Fruit fly (Drosophila melanogaster): ENCODE data around the gene CG12637.

Gene CG12637

dm6 chrX:10628874-10629273 lies 44.4 kb downstream of the CG12637 start (continued):
- no peak for TF ChIP-seq sc (optimal IDR thresholded peaks at IDR 0.05)
- no peak for TF ChIP-seq sc (GFP tag; optimal IDR thresholded peaks at IDR 0.05)
- no peak for TF ChIP-seq cato (GFP tag; optimal IDR thresholded peaks at IDR 0.05; ENCODE audit: borderline replicate concordance)
- TF ChIP-seq Poxn (GFP tag; IDR thresholded peaks at IDR 0.05): no peak
- no peak for TF ChIP-seq so (GFP tag; IDR thresholded peaks at IDR 0.05)
- no peak for TF ChIP-seq CG4328 (GFP tag; optimal IDR thresholded peaks at IDR 0.05)
- no peak for TF ChIP-seq CG16863 (GFP tag; optimal IDR thresholded peaks at IDR 0.05)
- TF ChIP-seq Side (GFP tag; optimal IDR thresholded peaks at IDR 0.05): peak; percentile 10
- TF ChIP-seq CG10209 (GFP tag; optimal IDR thresholded peaks at IDR 0.05): peak; percentile 30
- TF ChIP-seq nerfin-1 (tag; optimal IDR thresholded peaks at IDR 0.05): no peak
- TF ChIP-seq CG17912 (GFP tag; optimal IDR thresholded peaks at IDR 0.05): no peak
- TF ChIP-seq C15 (GFP tag; IDR thresholded peaks at IDR 0.05): no peak
- peak; percentile 50 for TF ChIP-seq dmrt11E (tag; optimal IDR thresholded peaks at IDR 0.05)
- TF ChIP-seq CG9727 (GFP tag; optimal IDR thresholded peaks at IDR 0.05): peak; percentile 69
- no peak for TF ChIP-seq CG2129 (GFP tag; IDR thresholded peaks at IDR 0.05; ENCODE audit: partially characterized antibody)
- TF ChIP-seq Atf-2 (GFP tag; optimal IDR thresholded peaks at IDR 0.05): peak; percentile 16
- no peak for TF ChIP-seq CG15696 (tag; optimal IDR thresholded peaks at IDR 0.05)
- TF ChIP-seq CG34224 (GFP tag; IDR thresholded peaks at IDR 0.05; ENCODE audit: partially characterized antibody): no peak
- no peak for TF ChIP-seq zen2 (GFP tag; IDR thresholded peaks at IDR 0.05; ENCODE audit: partially characterized antibody)
- no peak for TF ChIP-seq D19B (GFP tag; optimal IDR thresholded peaks at IDR 0.05)
- peak; percentile 9 for TF ChIP-seq CG5180 (GFP tag; optimal IDR thresholded peaks at IDR 0.05)
- TF ChIP-seq ro (GFP tag; IDR thresholded peaks at IDR 0.05): no peak
- no peak for TF ChIP-seq CG12071 (GFP tag; optimal IDR thresholded peaks at IDR 0.05)
- peak; percentile 77 for TF ChIP-seq CG2120 (GFP tag; optimal IDR thresholded peaks at IDR 0.05)
- TF ChIP-seq lab (GFP tag; optimal IDR thresholded peaks at IDR 0.05): peak; percentile 75
- no peak for TF ChIP-seq Dll (GFP tag; IDR thresholded peaks at IDR 0.05; ENCODE audit: partially characterized antibody)
- TF ChIP-seq CG17612 (GFP tag; IDR thresholded peaks at IDR 0.05): no peak
- TF ChIP-seq insv (GFP tag; optimal IDR thresholded peaks at IDR 0.05): no peak
- TF ChIP-seq Stat92E (GFP tag; optimal IDR thresholded peaks at IDR 0.05): no peak
- no peak for TF ChIP-seq hth (optimal IDR thresholded peaks at IDR 0.05)
- TF ChIP-seq MESR4 (GFP tag; optimal IDR thresholded peaks at IDR 0.05): no peak
- TF ChIP-seq sisA (GFP tag; IDR thresholded peaks at IDR 0.05): no peak
- peak; percentile 1 for TF ChIP-seq CG4820 (GFP tag; optimal IDR thresholded peaks at IDR 0.05)
- TF ChIP-seq Kr (GFP tag; optimal IDR thresholded peaks at IDR 0.05): no peak
- peak; percentile 56 for TF ChIP-seq Sox100B (GFP tag; optimal IDR thresholded peaks at IDR 0.05)
- TF ChIP-seq ATbp (GFP tag; optimal IDR thresholded peaks at IDR 0.05): no peak
- no peak for TF ChIP-seq ssp (GFP tag; IDR thresholded peaks at IDR 0.05)
- TF ChIP-seq bbx (GFP tag; IDR thresholded peaks at IDR 0.05; ENCODE audit: partially characterized antibody): no peak
- peak; percentile 62 for TF ChIP-seq CG3281 (GFP tag; optimal IDR thresholded peaks at IDR 0.05)
- TF ChIP-seq CkIIα-i1 (GFP tag; IDR thresholded peaks at IDR 0.05): no peak
- no peak for TF ChIP-seq pan (optimal IDR thresholded peaks at IDR 0.05)
- no peak for TF ChIP-seq pan (GFP tag; optimal IDR thresholded peaks at IDR 0.05 in 1 of 2, IDR thresholded peaks at IDR 0.05 in 1 of 2)
- no peak for TF ChIP-seq CG4282 (GFP tag; optimal IDR thresholded peaks at IDR 0.05)
- TF ChIP-seq CG13894 (tag; optimal IDR thresholded peaks at IDR 0.05): peak; percentile 16
- peak; percentile 32 for TF ChIP-seq Fer3 (tag; optimal IDR thresholded peaks at IDR 0.05)
- TF ChIP-seq CG14965 (GFP tag; optimal IDR thresholded peaks at IDR 0.05; ENCODE audit: borderline replicate concordance): no peak
- no peak for TF ChIP-seq CG42726 (GFP tag; IDR thresholded peaks at IDR 0.05; ENCODE audit: partially characterized antibody)
- TF ChIP-seq CG18599 (GFP tag; optimal IDR thresholded peaks at IDR 0.05): peak; percentile 78
- no peak for TF ChIP-seq CG30020 (tag; optimal IDR thresholded peaks at IDR 0.05)
- TF ChIP-seq bigmax (GFP tag; optimal IDR thresholded peaks at IDR 0.05): no peak
- TF ChIP-seq Six4 (GFP tag; optimal IDR thresholded peaks at IDR 0.05): peak; percentile 4
